Fruit fly (Drosophila melanogaster): Measurements from ENCODE around the gene CG4259.
A peak's percentile ranks its signal among the peaks of the same experiment; 100 is the strongest.

Gene CG4259

DNA sequence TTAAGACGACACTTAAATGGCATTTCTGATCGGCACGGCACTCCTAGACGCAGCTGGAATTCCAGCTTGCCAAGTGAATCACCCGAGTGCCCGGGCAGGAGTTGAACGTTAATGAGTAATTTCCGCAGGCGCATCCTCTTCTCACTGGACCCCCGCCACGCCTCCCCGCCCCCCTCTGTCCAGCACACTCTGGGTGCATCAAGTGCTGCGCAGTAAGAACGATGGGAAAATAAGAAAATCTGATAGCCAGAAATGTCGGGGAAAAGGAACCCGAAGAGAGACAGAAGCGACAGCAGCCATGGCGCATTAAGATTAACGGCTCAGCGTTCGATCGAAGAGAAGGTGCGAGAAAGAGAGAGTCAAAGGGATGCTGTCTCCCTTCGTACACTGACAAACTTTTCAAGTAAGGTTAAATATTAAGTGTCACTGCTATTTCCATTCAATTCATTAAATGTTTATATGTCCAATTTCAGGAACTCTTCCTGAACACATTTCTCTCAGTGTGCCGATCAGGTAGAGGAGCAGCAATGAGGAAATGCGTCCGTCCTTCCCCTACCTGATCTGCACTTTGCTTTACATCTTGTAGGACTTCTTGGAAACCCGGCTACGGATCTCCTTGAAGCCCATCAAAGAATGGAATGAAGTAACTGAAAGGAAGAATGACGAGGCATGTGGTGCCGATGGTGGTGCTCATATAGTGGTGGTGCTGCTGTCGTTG is 35.6 kb upstream of the CG4259 start (continued):
- TF ChIP-seq Aef1 (GFP tag; IDR thresholded peaks at IDR 0.05): no peak
- no peak; the same call in 1 of the 2 replicates for TF ChIP-seq ap (GFP tag; IDR thresholded peaks at IDR 0.05)
- peak; percentile 75 for TF ChIP-seq Spps (tag; optimal IDR thresholded peaks at IDR 0.05)
- TF ChIP-seq Xbp1 (GFP tag; optimal IDR thresholded peaks at IDR 0.05): peak; percentile 67
- TF ChIP-seq CG6689 (GFP tag; IDR thresholded peaks at IDR 0.05): peak; percentile 74
- TF ChIP-seq CG7839 (tag; optimal IDR thresholded peaks at IDR 0.05): peak; percentile 59
- peak; percentile 66; the same call in 2 of the 3 replicates for TF ChIP-seq CG2199 (GFP tag; IDR thresholded peaks at IDR 0.05)
- TF ChIP-seq CG3995 (GFP tag; optimal IDR thresholded peaks at IDR 0.05): no peak
- no peak for TF ChIP-seq Dip3 (GFP tag; optimal IDR thresholded peaks at IDR 0.05)
- no peak for TF ChIP-seq exex (tag; optimal IDR thresholded peaks at IDR 0.05)
- no peak for TF ChIP-seq lov (optimal IDR thresholded peaks at IDR 0.05)
- peak; percentile 83; the same call in 2 of the 3 replicates for TF ChIP-seq lov (GFP tag; IDR thresholded peaks at IDR 0.05)
- peak; percentile 19 for TF ChIP-seq CG17186 (GFP tag; optimal IDR thresholded peaks at IDR 0.05)
- TF ChIP-seq CG4360 (GFP tag; IDR thresholded peaks at IDR 0.05): peak; percentile 63
- no peak for TF ChIP-seq bigmax (GFP tag; optimal IDR thresholded peaks at IDR 0.05)
- TF ChIP-seq schlank (tag; optimal IDR thresholded peaks at IDR 0.05): no peak
- no peak for TF ChIP-seq ato (GFP tag; IDR thresholded peaks at IDR 0.05; ENCODE audit: partially characterized antibody)
- TF ChIP-seq Bteb2 (GFP tag; optimal IDR thresholded peaks at IDR 0.05): no peak
- TF ChIP-seq row (GFP tag; IDR thresholded peaks at IDR 0.05): peak; percentile 83
- TF ChIP-seq CG6813 (GFP tag; optimal IDR thresholded peaks at IDR 0.05): peak; percentile 69
- peak; percentile 68 for TF ChIP-seq CG8388 (GFP tag; optimal IDR thresholded peaks at IDR 0.05)
- no peak for TF ChIP-seq Dp (GFP tag; optimal IDR thresholded peaks at IDR 0.05)
- peak; percentile 94 for TF ChIP-seq fd102C (GFP tag; optimal IDR thresholded peaks at IDR 0.05)
- peak; percentile 57 for TF ChIP-seq nerfin-1 (tag; optimal IDR thresholded peaks at IDR 0.05)
- peak; percentile 42 for TF ChIP-seq pb (GFP tag; optimal IDR thresholded peaks at IDR 0.05)
- TF ChIP-seq CG1832 (GFP tag; optimal IDR thresholded peaks at IDR 0.05): peak; percentile 60
- TF ChIP-seq abd-A (tag; optimal IDR thresholded peaks at IDR 0.05): no peak
- TF ChIP-seq da (GFP tag; optimal IDR thresholded peaks at IDR 0.05): no peak
- peak; percentile 46 to 85 for TF ChIP-seq chif (GFP tag; optimal IDR thresholded peaks at IDR 0.05)
- 0 out of 2 replicates have a peak, but pooled peaks have one; percentile 1 for TF ChIP-seq Ravus (GFP tag; IDR thresholded peaks at IDR 0.05)
- no peak for TF ChIP-seq nerfin-2 (GFP tag; IDR thresholded peaks at IDR 0.05; ENCODE audit: partially characterized antibody)
- TF ChIP-seq CG18599 (GFP tag; optimal IDR thresholded peaks at IDR 0.05): peak; percentile 34
- peak; percentile 36; the same call in 1 of the 2 replicates for TF ChIP-seq HLH3B (GFP tag; IDR thresholded peaks at IDR 0.05)
- no peak for TF ChIP-seq hbn (GFP tag; IDR thresholded peaks at IDR 0.05; ENCODE audit: partially characterized antibody)
- no peak for TF ChIP-seq knrl (GFP tag; IDR thresholded peaks at IDR 0.05; ENCODE audit: partially characterized antibody)
- TF ChIP-seq CG6175 (GFP tag; IDR thresholded peaks at IDR 0.05): no peak
- peak; percentile 46 for TF ChIP-seq CG13624 (GFP tag; optimal IDR thresholded peaks at IDR 0.05)
- TF ChIP-seq Opbp (GFP tag; IDR thresholded peaks at IDR 0.05; ENCODE audit: partially characterized antibody): no peak
- peak; percentile 44 for TF ChIP-seq bcd (GFP tag; optimal IDR thresholded peaks at IDR 0.05)
- TF ChIP-seq z (GFP tag; IDR thresholded peaks at IDR 0.05): no peak
- no peak for TF ChIP-seq Dad (GFP tag; optimal IDR thresholded peaks at IDR 0.05)
- no peak for TF ChIP-seq Doc3 (GFP tag; IDR thresholded peaks at IDR 0.05; ENCODE audit: partially characterized antibody)
- TF ChIP-seq crp (GFP tag; optimal IDR thresholded peaks at IDR 0.05): no peak
- TF ChIP-seq CG5245 (GFP tag; optimal IDR thresholded peaks at IDR 0.05): peak; percentile 50
- TF ChIP-seq CG11247 (GFP tag; IDR thresholded peaks at IDR 0.05): no peak
- no peak for TF ChIP-seq CTCF (GFP tag; optimal IDR thresholded peaks at IDR 0.05)
- peak; percentile 65 for TF ChIP-seq pnt (GFP tag; optimal IDR thresholded peaks at IDR 0.05)
- TF ChIP-seq fd3F (GFP tag; optimal IDR thresholded peaks at IDR 0.05): no peak
- TF ChIP-seq D19B (GFP tag; optimal IDR thresholded peaks at IDR 0.05): no peak
